Worm (Caenorhabditis elegans) whole organism, late embryonic: Measurements from ENCODE around the gene ced-3.

Experiments used
- C08G9.2 ChIP-seq: sonication (generic microtip); optimal IDR thresholded peaks from 2 replicates; lab custom pipeline; 2016; ENCODE audit warnings: mild to moderate bottlenecking, missing genetic modification characterization, moderate library complexity, missing compliant biosample characterization
- T23F11.4 ChIP-seq: fragments of 200-800 bp; sonication (Bioruptor generic); optimal IDR thresholded peaks from 2 replicates; lab custom pipeline; 2018; ENCODE audit warnings: mild to moderate bottlenecking, missing genetic modification characterization, missing compliant biosample characterization
- ahr-1 ChIP-seq: sonication (generic microtip); optimal IDR thresholded peaks from 2 replicates; lab custom pipeline; 2016; ENCODE audit warnings: missing genetic modification characterization, missing compliant biosample characterization
- ceh-14 ChIP-seq: sonication (generic microtip); optimal IDR thresholded peaks from 2 replicates; lab custom pipeline; 2016; ENCODE audit warnings: missing genotype, missing genetic modification characterization, missing compliant biosample characterization
- ceh-19 ChIP-seq: fragments of 200-800 bp; sonication (Bioruptor generic); optimal IDR thresholded peaks from 2 replicates; lab custom pipeline; 2018; ENCODE audit warnings: mild to moderate bottlenecking, missing genetic modification characterization, missing compliant biosample characterization
- ceh-22 ChIP-seq: sonication (generic microtip); optimal IDR thresholded peaks from 2 replicates; lab custom pipeline; 2017; ENCODE audit warnings: missing biosample characterization, missing genetic modification characterization
- ceh-34 ChIP-seq: sonication (generic microtip); optimal IDR thresholded peaks from 2 replicates; lab custom pipeline; 2016; ENCODE audit warnings: mild to moderate bottlenecking, missing genetic modification characterization, missing compliant biosample characterization
- ceh-48 ChIP-seq: sonication (generic microtip); optimal IDR thresholded peaks from 2 replicates; lab custom pipeline; 2016; ENCODE audit warnings: missing genetic modification characterization, inconsistent platforms, missing compliant biosample characterization
- ceh-6 ChIP-seq: fragments of 200-800 bp; sonication (Bioruptor generic); optimal IDR thresholded peaks from 2 replicates; lab custom pipeline; 2018; ENCODE audit warnings: mild to moderate bottlenecking, missing genetic modification characterization, missing compliant biosample characterization
- che-1 ChIP-seq: sonication (generic microtip); optimal IDR thresholded peaks from 2 replicates; lab custom pipeline; 2016; ENCODE audit warnings: mild to moderate bottlenecking, missing genetic modification characterization, missing compliant biosample characterization
- dve-1 ChIP-seq: sonication (generic microtip); optimal IDR thresholded peaks from 2 replicates; lab custom pipeline; 2017; ENCODE audit warnings: antibody characterized with exemption, mild to moderate bottlenecking, missing genetic modification characterization, missing compliant biosample characterization
- elt-2 ChIP-seq: sonication (generic microtip); optimal IDR thresholded peaks from 2 replicates; lab custom pipeline; 2016; ENCODE audit warnings: missing genetic modification reagents, missing genetic modification characterization, missing compliant biosample characterization
- ets-4 ChIP-seq: sonication (generic microtip); optimal IDR thresholded peaks from 2 replicates; lab custom pipeline; 2016; ENCODE audit warnings: missing genetic modification characterization, missing compliant biosample characterization
- fkh-10 ChIP-seq: fragments of 150-350 bp; optimal IDR thresholded peaks from 2 replicates; lab custom pipeline; 2014; ENCODE audit warnings: missing biosample characterization, missing genetic modification reagents, missing genetic modification characterization
- fkh-6 ChIP-seq: sonication (generic microtip); optimal IDR thresholded peaks from 2 replicates; lab custom pipeline; 2016; ENCODE audit warnings: missing genetic modification characterization, missing compliant biosample characterization
- hlh-15 ChIP-seq: sonication (generic microtip); optimal IDR thresholded peaks from 2 replicates; lab custom pipeline; 2016; ENCODE audit warnings: missing genetic modification characterization, missing compliant biosample characterization
- hlh-30 ChIP-seq: sonication (generic microtip); optimal IDR thresholded peaks from 2 replicates; lab custom pipeline; 2017; ENCODE audit warnings: antibody characterized with exemption, missing genetic modification characterization, missing compliant biosample characterization; ENCODE audit not compliant: insufficient read depth
- hlh-6 ChIP-seq: sonication (generic microtip); optimal IDR thresholded peaks from 2 replicates; lab custom pipeline; 2016; ENCODE audit warnings: missing genotype, missing genetic modification characterization, missing compliant biosample characterization
- mec-3 ChIP-seq: sonication (generic microtip); optimal IDR thresholded peaks from 2 replicates; lab custom pipeline; 2016; ENCODE audit warnings: borderline replicate concordance, missing genetic modification characterization, missing compliant biosample characterization
- nfya-1 ChIP-seq: sonication (generic microtip); optimal IDR thresholded peaks from 2 replicates; lab custom pipeline; 2017; ENCODE audit warnings: missing genetic modification characterization, mild to moderate bottlenecking, missing compliant biosample characterization, antibody characterized with exemption, moderate library complexity
- nhr-11 ChIP-seq: fragments of 150-350 bp; optimal IDR thresholded peaks from 2 replicates; lab custom pipeline; 2014; ENCODE audit warnings: missing biosample characterization, missing genetic modification characterization
- pat-9 ChIP-seq: fragments of 200-800 bp; sonication (Bioruptor generic); optimal IDR thresholded peaks from 2 replicates; lab custom pipeline; 2018; ENCODE audit warnings: mild to moderate bottlenecking, missing genetic modification characterization, moderate library complexity, missing compliant biosample characterization
- pax-1 ChIP-seq: fragments of 150-350 bp; optimal IDR thresholded peaks from 2 replicates; lab custom pipeline; 2014; ENCODE audit warnings: missing biosample characterization, missing genetic modification characterization
- pha-2 ChIP-seq: sonication (generic microtip); optimal IDR thresholded peaks from 2 replicates; lab custom pipeline; 2017; ENCODE audit warnings: mild to moderate bottlenecking, missing genetic modification characterization, missing compliant biosample characterization
- ref-2 ChIP-seq: sonication (generic microtip); optimal IDR thresholded peaks from 2 replicates; lab custom pipeline; 2016; ENCODE audit warnings: missing genetic modification characterization, missing compliant biosample characterization
- rnt-1 ChIP-seq: sonication (generic microtip); optimal IDR thresholded peaks from 2 replicates; lab custom pipeline; 2016; ENCODE audit warnings: missing genetic modification characterization, missing compliant biosample characterization
- sdc-2 ChIP-seq: sonication (generic microtip); optimal IDR thresholded peaks from 2 replicates; lab custom pipeline; 2016; ENCODE audit warnings: missing genotype, missing genetic modification characterization, missing compliant biosample characterization
- sox-2 ChIP-seq: fragments of 200-800 bp; sonication (Bioruptor generic); IDR thresholded peaks from 2 replicates; pipeline ENCODE4 v1.3.6; 2022; ENCODE audit warnings: missing genetic modification reagents, missing genetic modification characterization, missing compliant biosample characterization
- sox-4 ChIP-seq: sonication (generic microtip); optimal IDR thresholded peaks from 2 replicates; lab custom pipeline; 2017; ENCODE audit warnings: mild to moderate bottlenecking, missing genetic modification characterization, inconsistent platforms, missing compliant biosample characterization
- syd-9 ChIP-seq: sonication (generic microtip); optimal IDR thresholded peaks from 2 replicates; lab custom pipeline; 2016; ENCODE audit warnings: mild to moderate bottlenecking, missing genetic modification characterization, moderate library complexity, missing compliant biosample characterization
- tbx-7 ChIP-seq: sonication (generic microtip); optimal IDR thresholded peaks from 2 replicates; lab custom pipeline; 2016; ENCODE audit warnings: missing genotype, missing genetic modification characterization, missing compliant biosample characterization
- ttx-3 ChIP-seq: sonication (generic microtip); optimal IDR thresholded peaks from 2 replicates; lab custom pipeline; 2016; ENCODE audit warnings: missing genetic modification reagents, missing genetic modification characterization, missing compliant biosample characterization
- unc-3 ChIP-seq, 2 experiments: fragments of 200-800 bp in 1 of 2; sonication (Bioruptor generic) in 1 of 2; sonication (generic microtip) in 1 of 2; conservative IDR thresholded peaks in 1 of 2; optimal IDR thresholded peaks in 1 of 2; 2 replicates each; pipeline versions ENCODE4 v1.3.6 to Lab custom; 2016 to 2022; ENCODE audit warnings: missing compliant biosample characterization in 2 of 2, missing genetic modification characterization in 2 of 2, missing genetic modification reagents in 1 of 2
- unc-42 ChIP-seq: sonication (generic microtip); optimal IDR thresholded peaks from 2 replicates; lab custom pipeline; 2016; ENCODE audit warnings: missing genotype, missing genetic modification characterization, missing compliant biosample characterization
- unc-55 ChIP-seq: sonication (generic microtip); optimal IDR thresholded peaks from 2 replicates; lab custom pipeline; 2017; ENCODE audit warnings: missing biosample characterization, missing genetic modification reagents, missing genetic modification characterization

ced-3 gene

ce11 chrIV:13236485-13236884, 32.5 kb upstream of the ced-3 start, which contains the start of gene pwp-1:
pwp-1 (minus strand) TSS chrIV:13236585.
- no peak for TF ChIP-seq dve-1 (tag; lab: Kevin White, UChicago)
- TF ChIP-seq unc-55 (GFP tag; lab: Kevin White, UChicago): no peak
- TF ChIP-seq fkh-6 (tag; lab: Kevin White, UChicago): no peak
- no peak for TF ChIP-seq sdc-2 (tag; lab: Kevin White, UChicago)
- TF ChIP-seq elt-2 (tag; lab: Kevin White, UChicago): no peak
- no peak for TF ChIP-seq mec-3 (tag; lab: Kevin White, UChicago)
- TF ChIP-seq pax-1 (tag; lab: Kevin White, UChicago): no peak
- no peak for TF ChIP-seq ceh-6 (GFP tag; lab: Kevin White, UChicago)
- no peak for TF ChIP-seq hlh-6 (tag; lab: Kevin White, UChicago)

- no peak for TF ChIP-seq ceh-34 (tag; lab: Kevin White, UChicago)
- no peak for TF ChIP-seq nhr-11 (tag; lab: Kevin White, UChicago)
- TF ChIP-seq pat-9: no peak
- TF ChIP-seq ceh-19: no peak
- no peak for TF ChIP-seq pax-1 (tag; lab: Kevin White, UChicago)
- TF ChIP-seq ahr-1: no peak
- peak; percentile 77 for TF ChIP-seq unc-42 (tag; lab: Kevin White, UChicago)
- TF ChIP-seq C08G9.2 (tag; lab: Kevin White, UChicago): no peak
- peak; percentile 47 for TF ChIP-seq nfya-1 (tag; lab: Kevin White, UChicago)
- TF ChIP-seq elt-2 (tag; lab: Kevin White, UChicago): no peak
- TF ChIP-seq ceh-14 (tag; lab: Kevin White, UChicago): no peak
- TF ChIP-seq ceh-48 (tag; lab: Kevin White, UChicago): no peak
- TF ChIP-seq ttx-3: no peak
- TF ChIP-seq, all 69 proteins: peak for 2
Measured at ce11 chrIV:13231393-13231792, 27.5 kb upstream of the ced-3 start.

ce11 chrIV:13221657-13222056, 17.7 kb upstream of the ced-3 start, which contains the start of gene C48D1.5:
C48D1.5 (plus strand) TSS chrIV:13221957.
- TF ChIP-seq elt-2 (tag; lab: Kevin White, UChicago): peak; percentile 88
- no peak for TF ChIP-seq sdc-2 (tag; lab: Kevin White, UChicago)

ce11 chrIV:13220594-13220993, 16.7 kb upstream of the ced-3 start:
- TF ChIP-seq ceh-6 (GFP tag; lab: Kevin White, UChicago): no peak
- peak; percentile 75 for TF ChIP-seq unc-42 (tag; lab: Kevin White, UChicago)

- no peak for TF ChIP-seq che-1 (tag; lab: Kevin White, UChicago)
- no peak for TF ChIP-seq nhr-11 (tag; lab: Kevin White, UChicago)
- no peak for TF ChIP-seq sox-4 (tag; lab: Kevin White, UChicago)
- no peak for TF ChIP-seq pax-1 (tag; lab: Kevin White, UChicago)
- TF ChIP-seq nfya-1 (tag; lab: Kevin White, UChicago): no peak
- no peak for TF ChIP-seq ref-2 (tag; lab: Kevin White, UChicago)
- no peak for TF ChIP-seq hlh-15 (tag; lab: Kevin White, UChicago)
- TF ChIP-seq elt-2 (tag; lab: Kevin White, UChicago): no peak
- no peak for TF ChIP-seq ceh-14 (tag; lab: Kevin White, UChicago)
- no peak for TF ChIP-seq T23F11.4 (GFP tag; lab: Kevin White, UChicago)
- no peak for TF ChIP-seq ceh-22 (tag; lab: Kevin White, UChicago)
Measured at ce11 chrIV:13214466-13214865, 10.5 kb upstream of the ced-3 start, which contains the start of gene cho-1. cho-1 (minus strand) TSS chrIV:13214566.

ce11 chrIV:13209566-13209965, 5.6 kb upstream of the ced-3 start, which contains the start of gene C48D1.9:
C48D1.9 (minus strand) TSS chrIV:13209666.
- no peak for TF ChIP-seq tbx-7 (tag; lab: Kevin White, UChicago)
- no peak for TF ChIP-seq unc-3 (GFP tag; conservative IDR thresholded peaks at IDR 0.05; lab: Robert Waterston, UW)
- no peak for TF ChIP-seq unc-3 (tag; optimal IDR thresholded peaks at IDR 0.05; lab: Kevin White, UChicago)
- TF ChIP-seq nhr-11 (tag; lab: Kevin White, UChicago): no peak
- no peak for TF ChIP-seq syd-9 (tag; lab: Kevin White, UChicago)
- no peak for TF ChIP-seq rnt-1 (tag; lab: Kevin White, UChicago)
- no peak for TF ChIP-seq unc-42 (tag; lab: Kevin White, UChicago)
- TF ChIP-seq mec-3 (tag; lab: Kevin White, UChicago): no peak
- no peak for TF ChIP-seq pha-2 (tag; lab: Kevin White, UChicago)
- no peak for TF ChIP-seq hlh-30 (tag; lab: Kevin White, UChicago)
- no peak for TF ChIP-seq pat-9
- no peak for TF ChIP-seq ceh-19
- TF ChIP-seq hlh-6 (tag; lab: Kevin White, UChicago): no peak
- no peak for TF ChIP-seq sox-2
- no peak for TF ChIP-seq ets-4 (tag; lab: Kevin White, UChicago)
- no peak for TF ChIP-seq fkh-10 (GFP tag; lab: Kevin White, UChicago)
